Worm (Caenorhabditis elegans): Measurements from ENCODE around the gene cnc-5.

DNA sequence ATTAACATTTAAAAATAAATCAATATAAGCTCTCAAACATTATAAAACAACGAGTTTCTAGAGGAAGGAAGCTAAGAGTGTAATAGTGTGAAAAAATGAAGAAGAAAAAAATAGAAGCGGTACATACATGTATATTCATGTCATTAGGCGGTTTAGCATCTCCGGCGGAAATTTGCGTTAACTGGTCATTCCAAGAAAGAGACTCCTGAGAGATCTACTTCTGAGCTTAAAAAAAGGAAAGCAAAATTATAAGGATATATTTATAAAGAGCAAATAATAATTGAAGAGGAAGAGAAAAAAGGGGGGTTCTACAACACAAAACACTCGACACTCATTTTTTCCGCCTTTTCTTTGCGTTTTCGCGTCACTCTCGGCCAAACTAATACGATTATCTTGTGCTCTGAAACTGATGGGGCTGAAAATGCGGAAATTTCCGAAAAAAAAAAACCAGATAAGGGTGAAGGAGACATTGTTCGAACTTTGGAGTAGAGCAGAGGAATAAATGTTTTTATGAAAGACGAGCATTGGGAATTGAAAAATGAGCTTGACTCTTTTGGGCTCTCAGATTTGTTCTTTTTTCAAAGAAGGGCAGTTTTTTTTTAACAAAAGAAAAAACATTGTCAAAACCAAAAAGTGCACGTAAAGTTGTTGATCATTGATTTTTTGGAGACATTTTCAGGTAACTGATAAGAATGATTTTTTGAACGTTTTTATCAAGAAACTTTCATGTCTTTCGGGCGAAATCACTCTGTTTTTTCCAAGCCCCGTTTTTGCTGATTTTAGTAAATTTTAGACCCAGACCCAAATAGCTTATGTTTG, 30.4 kb upstream of the cnc-5 start:
- no peak for TF ChIP-seq unc-39 (tag; optimal IDR thresholded peaks at IDR 0.05)
- no peak for TF ChIP-seq zfp-3 (GFP tag; conservative IDR thresholded peaks at IDR 0.05)
- TF ChIP-seq snpc-4 (tag; optimal IDR thresholded peaks at IDR 0.05), result no peak
- TF ChIP-seq skn-1 (tag; optimal IDR thresholded peaks at IDR 0.05), result no peak
- no peak for TF ChIP-seq Y105C5A.15 (GFP tag; IDR thresholded peaks at IDR 0.05)
- no peak for TF ChIP-seq lin-39 (tag; optimal IDR thresholded peaks at IDR 0.05)
- no peak for TF ChIP-seq R02D3.7 (tag; optimal IDR thresholded peaks at IDR 0.05)

All from whole organism, L4 larva.